Worm (Caenorhabditis elegans) whole organism, L4/young adult: Measurements from ENCODE around the gene F09E5.12.

Experiments
- W03F9.2 ChIP-seq: fragments of 150-350 bp; optimal IDR thresholded peaks from 2 replicates; lab custom pipeline; 2014; ENCODE audit warnings: missing biosample characterization, missing genetic modification characterization
- dao-5 ChIP-seq: sonication (generic microtip); optimal IDR thresholded peaks from 2 replicates; lab custom pipeline; 2016; ENCODE audit warnings: missing genotype, missing genetic modification characterization, moderate library complexity, missing compliant biosample characterization
- him-1 ChIP-seq: sonication (generic microtip); optimal IDR thresholded peaks from 2 replicates; lab custom pipeline; 2016; ENCODE audit warnings: missing genotype, missing genetic modification reagents, missing genetic modification characterization, missing compliant biosample characterization

F09E5.12 gene

DNA sequence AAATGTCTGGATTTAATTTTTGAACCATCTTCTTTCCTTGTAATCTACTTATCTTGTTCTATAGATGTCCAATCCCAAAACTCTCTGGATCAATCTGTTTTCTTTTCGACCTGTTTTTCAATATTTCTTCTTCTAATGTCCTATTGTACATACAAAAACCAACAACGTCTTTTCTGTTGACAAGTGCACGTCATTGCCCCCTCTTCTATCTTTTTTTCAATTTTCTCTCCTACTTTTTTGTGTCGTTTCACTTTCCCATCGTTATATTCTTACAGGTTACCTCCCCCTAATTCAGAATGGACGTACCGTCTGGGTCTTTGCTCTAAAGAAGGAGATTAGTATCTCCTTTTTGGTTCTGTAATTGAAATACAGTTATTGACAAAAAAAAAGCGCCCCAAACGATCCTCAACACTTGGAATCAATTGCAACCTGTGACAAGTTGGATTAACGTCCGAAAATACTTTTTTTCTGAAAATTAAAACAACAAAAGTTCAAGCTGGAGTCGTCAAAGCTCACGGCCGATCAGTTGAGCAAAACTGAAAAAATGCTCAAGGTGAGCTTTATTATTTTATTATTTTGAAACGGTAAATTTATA lies 47.7 kb downstream of the F09E5.12 start, which contains the start of gene vhp-1:
TSS of gene vhp-1 (plus strand) at position 545 of the 595 bp plus-strand sequence.
- TF ChIP-seq dao-5 (tag; lab: Kevin White, UChicago) (no peak), him-1 (tag; lab: Kevin White, UChicago) (no peak)

DNA sequence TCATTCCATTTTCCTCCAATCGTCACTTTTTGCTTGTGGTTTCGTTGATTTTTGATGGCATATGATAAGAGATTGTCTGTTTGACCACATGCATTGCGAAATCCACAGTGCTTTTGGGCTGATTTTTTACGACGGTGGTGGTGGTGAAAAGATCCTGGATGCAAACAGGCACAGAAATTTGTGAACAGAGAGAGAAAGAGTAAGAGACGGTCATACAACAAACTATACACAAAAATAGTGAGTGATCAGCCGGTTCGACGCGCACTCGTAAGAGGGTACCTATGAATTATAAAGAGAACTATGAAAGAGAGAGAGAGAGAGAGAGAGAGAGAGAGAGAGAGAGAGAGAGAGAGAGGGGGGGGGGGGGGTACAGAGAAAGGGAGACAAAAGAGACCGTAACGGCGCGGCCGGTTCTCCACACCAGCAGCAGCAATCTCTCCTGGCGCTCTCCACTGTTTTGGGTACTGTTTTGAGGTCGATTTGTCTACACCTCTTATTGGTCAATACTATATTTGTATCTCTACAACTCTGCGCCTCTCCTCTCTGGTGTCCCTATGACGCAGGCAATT lies 48.7 kb downstream of the F09E5.12 start:
- TF ChIP-seq W03F9.2 (tag; lab: Kevin White, UChicago) (peak; percentile 8), dao-5 (tag; lab: Kevin White, UChicago) (no peak)

DNA sequence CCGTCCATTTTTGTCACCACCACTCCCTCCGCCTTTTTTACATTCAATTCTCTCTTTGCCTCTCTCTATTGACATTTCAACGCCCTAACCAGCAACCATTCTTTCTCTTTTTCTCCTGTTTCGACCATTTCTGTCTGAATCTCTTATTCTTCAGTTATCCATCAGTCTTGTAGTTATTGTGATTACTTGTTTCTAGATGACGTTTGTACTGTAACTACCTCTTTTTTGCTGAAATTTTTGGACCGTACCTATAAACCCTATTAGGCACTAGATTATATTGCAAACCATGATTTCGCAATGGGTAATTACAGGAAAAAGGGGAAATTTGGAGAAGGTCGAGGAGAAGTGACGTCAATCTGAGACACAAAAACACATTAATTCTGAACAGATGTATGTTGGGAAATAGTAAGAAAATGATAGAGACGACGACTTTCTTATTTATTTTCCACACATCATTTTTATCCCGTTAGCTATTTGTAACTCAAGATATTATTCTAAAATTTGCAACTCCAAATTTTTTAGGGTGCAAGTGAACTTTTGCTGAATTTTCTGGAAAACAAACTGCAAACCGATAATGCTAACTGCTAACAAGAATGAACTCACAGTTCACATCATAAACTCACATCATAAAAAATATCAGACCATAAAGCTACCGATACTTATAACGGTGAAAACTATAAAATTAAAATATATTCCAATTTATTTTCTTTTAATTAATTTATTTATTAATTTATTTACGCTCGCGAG lies 50.2 kb downstream of the F09E5.12 start:
- TF ChIP-seq him-1 (tag; lab: Kevin White, UChicago): no peak
- TF ChIP-seq W03F9.2 (tag; lab: Kevin White, UChicago): no peak
- TF ChIP-seq dao-5 (tag; lab: Kevin White, UChicago): no peak
